Fruit fly (Drosophila melanogaster): ENCODE results near the gene CG13023.

The CG13023 gene

dm6 chr3L:16956768-16957533 lies 29.7 kb upstream of the CG13023 start (continued):
- TF ChIP-seq D (optimal IDR thresholded peaks at IDR 0.05) (no peak), D (GFP tag; optimal IDR thresholded peaks at IDR 0.05) (peak; percentile 57), Gsc (GFP tag; IDR thresholded peaks at IDR 0.05) (no peak), sima (GFP tag; optimal IDR thresholded peaks at IDR 0.05) (no peak), CG7556 (GFP tag; optimal IDR thresholded peaks at IDR 0.05) (peak; percentile 50), Xbp1 (GFP tag; optimal IDR thresholded peaks at IDR 0.05) (peak; percentile 63), vvl (GFP tag; IDR thresholded peaks at IDR 0.05) (peak; percentile 83), hth (optimal IDR thresholded peaks at IDR 0.05) (no peak), Adf1 (GFP tag; IDR thresholded peaks at IDR 0.05) (peak; percentile 32), tio (GFP tag; optimal IDR thresholded peaks at IDR 0.05) (peak; percentile 43), knrl (GFP tag; IDR thresholded peaks at IDR 0.05; ENCODE audit: partially characterized antibody) (no peak), eve (GFP tag; optimal IDR thresholded peaks at IDR 0.05) (peak in 1 of 2 experiments; percentile 90), Nf-YC (tag; optimal IDR thresholded peaks at IDR 0.05) (peak; percentile 56), CG4707 (GFP tag; optimal IDR thresholded peaks at IDR 0.05) (no peak), slou (GFP tag; optimal IDR thresholded peaks at IDR 0.05) (peak; percentile 24), Dip3 (GFP tag; optimal IDR thresholded peaks at IDR 0.05) (peak; percentile 57), CG3838 (GFP tag; optimal IDR thresholded peaks at IDR 0.05) (peak; percentile 18), trh (GFP tag; optimal IDR thresholded peaks at IDR 0.05) (no peak), pfk (GFP tag; optimal IDR thresholded peaks at IDR 0.05) (no peak), crc (GFP tag; optimal IDR thresholded peaks at IDR 0.05) (no peak), CG16813 (GFP tag; IDR thresholded peaks at IDR 0.05; ENCODE audit: partially characterized antibody) (no peak), dpn (GFP tag; optimal IDR thresholded peaks at IDR 0.05) (peak; percentile 37 to 58), CoRest (tag; optimal IDR thresholded peaks at IDR 0.05) (peak; percentile 81), Poxn (GFP tag; IDR thresholded peaks at IDR 0.05) (no peak), Trl (optimal IDR thresholded peaks at IDR 0.05) (peak in 1 of 2 experiments; percentile 16), Trl (GFP tag; optimal IDR thresholded peaks at IDR 0.05) (no peak), Atf-2 (GFP tag; optimal IDR thresholded peaks at IDR 0.05) (peak; percentile 25), CG30431 (GFP tag; optimal IDR thresholded peaks at IDR 0.05) (no peak), CG17186 (GFP tag; optimal IDR thresholded peaks at IDR 0.05) (no peak), mld (GFP tag; IDR thresholded peaks at IDR 0.05; ENCODE audit: partially characterized antibody) (no peak), ERR (GFP tag; optimal IDR thresholded peaks at IDR 0.05) (peak; percentile 17), Hr3 (GFP tag; optimal IDR thresholded peaks at IDR 0.05) (peak; percentile 69), CG5953 (GFP tag; IDR thresholded peaks at IDR 0.05) (peak; percentile 56), seq (GFP tag; IDR thresholded peaks at IDR 0.05) (peak; percentile 67), sqz (GFP tag; optimal IDR thresholded peaks at IDR 0.05) (no peak), CG6654 (GFP tag; optimal IDR thresholded peaks at IDR 0.05) (peak; percentile 6), sens (GFP tag) (peak; percentile 95), CG8478 (optimal IDR thresholded peaks at IDR 0.05) (no peak), Jarid2 (GFP tag; optimal IDR thresholded peaks at IDR 0.05) (peak; percentile 80), CG11504 (tag; optimal IDR thresholded peaks at IDR 0.05) (peak; percentile 86), peb (GFP tag; IDR thresholded peaks at IDR 0.05) (no peak), chif (GFP tag; optimal IDR thresholded peaks at IDR 0.05) (peak; percentile 47 to 59), CG7271 (tag; optimal IDR thresholded peaks at IDR 0.05) (no peak), cad (GFP tag; optimal IDR thresholded peaks at IDR 0.05) (no peak), dati (GFP tag; IDR thresholded peaks at IDR 0.05) (no peak), pzg (GFP tag; optimal IDR thresholded peaks at IDR 0.05) (no peak), ab (GFP tag; optimal IDR thresholded peaks at IDR 0.05) (no peak), CG14710 (tag; optimal IDR thresholded peaks at IDR 0.05) (peak; percentile 60), jigr1 (GFP tag; IDR thresholded peaks at IDR 0.05) (no peak), CG6175 (GFP tag; IDR thresholded peaks at IDR 0.05) (no peak), ato (GFP tag; IDR thresholded peaks at IDR 0.05; ENCODE audit: partially characterized antibody) (no peak), CG7786 (GFP tag; optimal IDR thresholded peaks at IDR 0.05) (peak; percentile 22)
